Comparison of ENCODE assay signal across 2 worm cellular contexts in the genomic region with DNA sequence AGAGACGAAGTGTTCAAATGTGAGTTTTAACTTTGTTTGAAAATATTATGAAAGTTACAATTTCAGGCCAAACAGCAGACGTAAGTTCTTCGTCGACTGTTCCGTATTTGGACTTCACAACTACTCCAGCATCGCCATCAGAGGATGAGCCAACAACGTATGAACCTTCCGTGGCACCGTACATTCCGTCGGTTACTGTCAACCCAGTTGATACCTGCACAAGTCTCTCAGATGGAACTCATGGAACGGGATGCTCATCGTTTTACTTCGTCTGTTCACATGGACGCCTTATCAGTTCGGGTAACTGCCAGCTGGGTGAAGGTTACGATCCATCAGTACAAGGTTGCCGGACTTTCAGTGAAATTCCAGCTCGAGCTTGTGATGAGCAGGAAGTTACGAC.
TF ChIP-seq lines count a peak whose summit lies in the region.

No protein-coding gene starts in this region.

TF ChIP-seq in whole organism, L4 larva, 104 proteins besides CTCF, POLR2A, EP300 and RAD21:
- TF ChIP-seq dmd-6 (GFP tag; IDR thresholded peaks at IDR 0.05; lab: Robert Waterston, UW) (no peak), nhr-25 (tag; optimal IDR thresholded peaks at IDR 0.05; lab: Kevin White, UChicago; ENCODE audit: borderline replicate concordance, insufficient read depth) (no peak), lin-29 (GFP tag; IDR thresholded peaks at IDR 0.05; lab: Robert Waterston, UW) (no peak), set-16 (GFP tag; IDR thresholded peaks at IDR 0.05; lab: Robert Waterston, UW) (no peak), snpc-1.2 (GFP tag; IDR thresholded peaks at IDR 0.05; lab: Robert Waterston, UW) (no peak), aha-1 (tag; lab: Kevin White, UChicago) (peak; percentile 93)
TF ChIP-seq in whole organism, L4 larva: peak in this region for 1.

TF ChIP-seq in whole organism, young adult, 124 proteins besides CTCF, POLR2A, EP300 and RAD21:
- 0 out of 2 replicates have a peak, but pooled peaks have one; percentile 19 for TF ChIP-seq nfyb-1 (GFP tag; IDR thresholded peaks at IDR 0.05; lab: Robert Waterston, UW)
- TF ChIP-seq Y56A3A.18 (GFP tag; IDR thresholded peaks at IDR 0.05; lab: Robert Waterston, UW) = peak; percentile 9; the same call in 1 of the 2 replicates
- 0 out of 2 replicates have a peak, but pooled peaks have one; percentile 4 for TF ChIP-seq F39B2.1 (GFP tag; IDR thresholded peaks at IDR 0.05; lab: Robert Waterston, UW)
- no peak for TF ChIP-seq aptf-2 (GFP tag; conservative IDR thresholded peaks at IDR 0.05; lab: Robert Waterston, UW)
- 0 out of 2 replicates have a peak, but pooled peaks have one; percentile 9 for TF ChIP-seq pbrm-1 (GFP tag; IDR thresholded peaks at IDR 0.05; lab: Robert Waterston, UW)
